Fruit fly (Drosophila melanogaster): ENCODE results near the gene CG10581.

dm6 chr3L:21037404-21037803, 3.4 kb upstream of the CG10581 start:
- TF ChIP-seq CG11762 (GFP tag; optimal IDR thresholded peaks at IDR 0.05; ENCODE audit: insufficient read depth) (peak; percentile 9), CG4318 (GFP tag; optimal IDR thresholded peaks at IDR 0.05) (peak; percentile 45), CG34406 (GFP tag; optimal IDR thresholded peaks at IDR 0.05) (peak; percentile 35), dsx (GFP tag; optimal IDR thresholded peaks at IDR 0.05; ENCODE audit: poor library complexity, severe bottlenecking) (peak; percentile 55), CG10631 (GFP tag; optimal IDR thresholded peaks at IDR 0.05) (peak; percentile 39), CG8632 (GFP tag; optimal IDR thresholded peaks at IDR 0.05) (peak; percentile 50), Hr39 (GFP tag; optimal IDR thresholded peaks at IDR 0.05) (peak; percentile 48), CG6163 (GFP tag; IDR thresholded peaks at IDR 0.05) (peak; percentile 65; the same call in 2 of the 3 replicates), Eip93F (GFP tag; optimal IDR thresholded peaks at IDR 0.05) (no peak), Gug (GFP tag; IDR thresholded peaks at IDR 0.05) (no peak), Ets21C (GFP tag; optimal IDR thresholded peaks at IDR 0.05) (no peak), CG6808 (GFP tag; optimal IDR thresholded peaks at IDR 0.05) (no peak), CG1621 (tag; optimal IDR thresholded peaks at IDR 0.05) (no peak), Ets96B (tag; optimal IDR thresholded peaks at IDR 0.05) (peak; percentile 35)
